Fruit fly (Drosophila melanogaster) whole organism, embryonic: Measurements from ENCODE around the gene Dic61B.

Experiments
- Atf-2 ChIP-seq: fragments of 200-800 bp; sonication (Bioruptor generic); optimal IDR thresholded peaks from 2 replicates; lab custom pipeline; 2016; ENCODE audit warnings: missing biosample characterization, missing genetic modification characterization
- Bgb ChIP-seq: fragments of 200-800 bp; sonication (Bioruptor generic); IDR thresholded peaks from 2 replicates; pipeline ENCODE4 v1.3.6; 2022; ENCODE audit warnings: missing biosample characterization, missing genetic modification characterization; ENCODE audit not compliant: partially characterized antibody
- CG10431 ChIP-seq: fragments of 200-800 bp; sonication (Bioruptor generic); optimal IDR thresholded peaks from 3 replicates; lab custom pipeline; 2018; ENCODE audit warnings: missing biosample characterization, mild to moderate bottlenecking, missing genetic modification characterization
- CG12155 ChIP-seq: fragments of 200-800 bp; sonication (Bioruptor generic); optimal IDR thresholded peaks from 3 replicates; lab custom pipeline; 2016; ENCODE audit warnings: missing biosample characterization, missing genetic modification characterization
- CG12744 ChIP-seq: fragments of 200-800 bp; sonication (Bioruptor generic); optimal IDR thresholded peaks from 2 replicates; lab custom pipeline; 2016; ENCODE audit warnings: missing biosample characterization, missing genetic modification characterization
- CG13624 ChIP-seq: fragments of 200-800 bp; sonication (Bioruptor generic); optimal IDR thresholded peaks from 2 replicates; lab custom pipeline; 2016; ENCODE audit warnings: missing biosample characterization, missing genetic modification characterization
- CG1529 ChIP-seq: fragments of 200-800 bp; sonication (Bioruptor generic); optimal IDR thresholded peaks from 3 replicates; lab custom pipeline; 2018; ENCODE audit warnings: missing biosample characterization, missing genetic modification characterization
- CG16815 ChIP-seq: fragments of 200-800 bp; sonication (Bioruptor generic); optimal IDR thresholded peaks from 3 replicates; lab custom pipeline; 2017; ENCODE audit warnings: missing biosample characterization, mild to moderate bottlenecking, missing genetic modification characterization
- CG1792 ChIP-seq: fragments of 200-800 bp; sonication (Bioruptor generic); optimal IDR thresholded peaks from 2 replicates; lab custom pipeline; 2016; ENCODE audit warnings: missing biosample characterization, missing genetic modification characterization
- CG31365 ChIP-seq: fragments of 200-800 bp; sonication (Bioruptor generic); optimal IDR thresholded peaks from 2 replicates; lab custom pipeline; 2018; ENCODE audit warnings: missing biosample characterization, mild to moderate bottlenecking, missing genetic modification characterization
- CG34224 ChIP-seq: fragments of 200-800 bp; sonication (Bioruptor generic); IDR thresholded peaks from 3 replicates; pipeline ENCODE4 v1.3.6; 2022; ENCODE audit warnings: missing biosample characterization, missing genetic modification characterization; ENCODE audit not compliant: partially characterized antibody
- CG4282 ChIP-seq: fragments of 200-800 bp; sonication (Bioruptor generic); optimal IDR thresholded peaks from 2 replicates; lab custom pipeline; 2016; ENCODE audit warnings: missing biosample characterization, missing genetic modification characterization
- CG7357 ChIP-seq: fragments of 200-800 bp; sonication (Bioruptor generic); IDR thresholded peaks from 3 replicates; pipeline ENCODE4 v1.3.6; 2022; ENCODE audit warnings: missing biosample characterization, missing genetic modification characterization
- CG7556 ChIP-seq: fragments of 200-800 bp; sonication (Bioruptor generic); optimal IDR thresholded peaks from 2 replicates; lab custom pipeline; 2017; ENCODE audit warnings: missing biosample characterization, mild to moderate bottlenecking, missing genetic modification characterization
- CG7928 ChIP-seq: fragments of 200-800 bp; sonication (Bioruptor generic); optimal IDR thresholded peaks from 2 replicates; lab custom pipeline; 2017; ENCODE audit warnings: missing biosample characterization, mild to moderate bottlenecking, missing genetic modification characterization
- CG7963 ChIP-seq: fragments of 200-800 bp; sonication (Bioruptor generic); IDR thresholded peaks from 3 replicates; pipeline ENCODE4 v1.3.6; 2022; ENCODE audit warnings: missing biosample characterization, missing genetic modification characterization; ENCODE audit not compliant: partially characterized antibody
- CG9609 ChIP-seq: fragments of 200-800 bp; sonication (Bioruptor generic); optimal IDR thresholded peaks from 3 replicates; lab custom pipeline; 2016; ENCODE audit warnings: missing biosample characterization, missing genetic modification characterization
- CG9817 ChIP-seq: fragments of 200-800 bp; sonication (Bioruptor generic); optimal IDR thresholded peaks from 2 replicates; lab custom pipeline; 2018; ENCODE audit warnings: missing biosample characterization, mild to moderate bottlenecking, missing genetic modification characterization, moderate library complexity
- Deaf1 ChIP-seq: fragments of 200-800 bp; optimal IDR thresholded peaks from 3 replicates; lab custom pipeline; 2019; ENCODE audit warnings: missing biosample characterization, mild to moderate bottlenecking, missing genetic modification characterization, moderate library complexity
- Doc2 ChIP-seq: fragments of 200-800 bp; sonication (Bioruptor generic); IDR thresholded peaks from 2 replicates; pipeline ENCODE4 v1.3.6; 2022; ENCODE audit warnings: missing biosample characterization, missing genetic modification characterization
- Ets97D ChIP-seq: fragments of 200-800 bp; sonication (Bioruptor generic); optimal IDR thresholded peaks from 3 replicates; lab custom pipeline; 2016; ENCODE audit warnings: missing biosample characterization, missing genetic modification characterization
- HLH54F ChIP-seq: fragments of 200-800 bp; sonication (Bioruptor generic); optimal IDR thresholded peaks from 3 replicates; lab custom pipeline; 2016; ENCODE audit warnings: missing biosample characterization, missing genetic modification characterization
- Hand ChIP-seq: fragments of 200-800 bp; sonication (Bioruptor generic); optimal IDR thresholded peaks from 2 replicates; lab custom pipeline; 2017; ENCODE audit warnings: mild to moderate bottlenecking, missing biosample characterization, missing genetic modification reagents, missing genetic modification characterization
- Lhr ChIP-seq: fragments of 200-800 bp; sonication (Bioruptor generic); optimal IDR thresholded peaks from 3 replicates; lab custom pipeline; 2017; ENCODE audit warnings: mild to moderate bottlenecking, missing biosample characterization, missing genetic modification reagents, missing genetic modification characterization
- Neu2 ChIP-seq: fragments of 200-800 bp; sonication (Bioruptor generic); optimal IDR thresholded peaks from 3 replicates; lab custom pipeline; 2016; ENCODE audit warnings: missing biosample characterization, missing genetic modification characterization, borderline replicate concordance
- Nf-YA ChIP-seq: fragments of 200-800 bp; sonication (Bioruptor generic); IDR thresholded peaks from 2 replicates; pipeline ENCODE4 v1.3.6; 2022; ENCODE audit warnings: missing biosample characterization, missing genetic modification characterization
- Oli ChIP-seq: fragments of 200-800 bp; sonication (Bioruptor generic); optimal IDR thresholded peaks from 2 replicates; lab custom pipeline; 2018; ENCODE audit warnings: missing biosample characterization, mild to moderate bottlenecking, missing genetic modification characterization, moderate library complexity
- Scr ChIP-seq: fragments of 200-800 bp; sonication (Bioruptor generic); IDR thresholded peaks from 2 replicates; pipeline ENCODE4 v1.3.6; 2022; ENCODE audit warnings: missing biosample characterization, missing genetic modification characterization; ENCODE audit not compliant: partially characterized antibody
- Sox102F ChIP-seq: fragments of 200-800 bp; sonication (Bioruptor generic); optimal IDR thresholded peaks from 2 replicates; lab custom pipeline; 2018; ENCODE audit warnings: missing biosample characterization, mild to moderate bottlenecking, missing genetic modification characterization, moderate library complexity
- Xbp1 ChIP-seq: fragments of 200-800 bp; sonication (Bioruptor generic); optimal IDR thresholded peaks from 3 replicates; lab custom pipeline; 2016; ENCODE audit warnings: missing biosample characterization, mild to moderate bottlenecking, missing genetic modification characterization
- al ChIP-seq: fragments of 200-800 bp; sonication (Bioruptor generic); IDR thresholded peaks from 2 replicates; pipeline ENCODE4 v1.3.6; 2022; ENCODE audit warnings: missing biosample characterization, missing genetic modification characterization
- chif ChIP-seq, 2 experiments: fragments of 200-800 bp; sonication (Bioruptor generic); optimal IDR thresholded peaks; 3 replicates each; lab custom pipeline; 2016; ENCODE audit warnings: missing biosample characterization in 2 of 2, missing genetic modification characterization in 2 of 2
- corto ChIP-seq: fragments of 200-800 bp; sonication (Bioruptor generic); optimal IDR thresholded peaks from 2 replicates; lab custom pipeline; 2016; ENCODE audit warnings: missing biosample characterization, mild to moderate bottlenecking, missing genetic modification characterization, moderate library complexity
- dati ChIP-seq: fragments of 200-800 bp; sonication (Bioruptor generic); IDR thresholded peaks from 2 replicates; pipeline ENCODE4 v1.3.6; 2022; ENCODE audit warnings: missing biosample characterization, missing genetic modification characterization
- fd64A ChIP-seq: fragments of 200-800 bp; sonication (Bioruptor generic); optimal IDR thresholded peaks from 3 replicates; lab custom pipeline; 2018; ENCODE audit warnings: missing biosample characterization, mild to moderate bottlenecking, missing genetic modification characterization
- ftz-f1 ChIP-seq: fragments of 200-800 bp; sonication (Bioruptor generic); optimal IDR thresholded peaks from 2 replicates; lab custom pipeline; 2016; ENCODE audit warnings: missing biosample characterization, missing genetic modification characterization
- gem ChIP-seq: fragments of 200-800 bp; sonication (Bioruptor generic); optimal IDR thresholded peaks from 2 replicates; lab custom pipeline; 2019; ENCODE audit warnings: missing biosample characterization, mild to moderate bottlenecking, missing genetic modification characterization, moderate library complexity
- lbe ChIP-seq: fragments of 200-800 bp; sonication (Bioruptor generic); optimal IDR thresholded peaks from 2 replicates; lab custom pipeline; 2016; ENCODE audit warnings: missing biosample characterization, mild to moderate bottlenecking, missing genetic modification characterization
- org-1 ChIP-seq: fragments of 200-800 bp; sonication (Bioruptor generic); optimal IDR thresholded peaks from 2 replicates; lab custom pipeline; 2017; ENCODE audit warnings: missing biosample characterization, missing genetic modification characterization
- p53 ChIP-seq: fragments of 200-800 bp; sonication (Bioruptor generic); optimal IDR thresholded peaks from 2 replicates; lab custom pipeline; 2016; ENCODE audit warnings: missing biosample characterization, missing genetic modification characterization
- prd ChIP-seq, 3 experiments: fragments of >200 bp in 2 of 3; fragments of 200-800 bp in 1 of 3; sonication (Bioruptor generic) in 1 of 3; optimal IDR thresholded peaks in 2 of 3; IDR thresholded peaks in 1 of 3; 2 replicates in 2 of 3; 3 replicates in 1 of 3; pipeline versions ENCODE4 v1.3.6 to Lab custom; 2017 to 2022; ENCODE audit warnings: missing biosample characterization in 1 of 3, missing genetic modification characterization in 1 of 3
- pum ChIP-seq: fragments of 200-800 bp; sonication (Bioruptor generic); optimal IDR thresholded peaks from 2 replicates; lab custom pipeline; 2016; ENCODE audit warnings: missing biosample characterization, missing genetic modification characterization
- sd ChIP-seq: fragments of 200-800 bp; sonication (Bioruptor generic); optimal IDR thresholded peaks from 3 replicates; lab custom pipeline; 2018; ENCODE audit warnings: missing biosample characterization, mild to moderate bottlenecking, missing genetic modification characterization, moderate library complexity
- sens ChIP-seq: fragments of 200-800 bp; sonication (Bioruptor generic); peaks from one replicate; lab custom pipeline; 2016; ENCODE audit warnings: missing biosample characterization, missing genetic modification characterization
- slou ChIP-seq: fragments of 200-800 bp; sonication (Bioruptor generic); optimal IDR thresholded peaks from 3 replicates; lab custom pipeline; 2016; ENCODE audit warnings: missing biosample characterization, missing genetic modification characterization
- stwl ChIP-seq: fragments of 200-800 bp; sonication (Bioruptor generic); optimal IDR thresholded peaks from 3 replicates; lab custom pipeline; 2018; ENCODE audit warnings: missing biosample characterization, mild to moderate bottlenecking, missing genetic modification characterization, moderate library complexity
- z ChIP-seq: fragments of 200-800 bp; sonication (Bioruptor generic); IDR thresholded peaks from 3 replicates; pipeline ENCODE4 v1.3.6; 2022; ENCODE audit warnings: missing biosample characterization, missing genetic modification characterization
- zen2 ChIP-seq: fragments of 200-800 bp; sonication (Bioruptor generic); IDR thresholded peaks from 3 replicates; pipeline ENCODE4 v1.3.6; 2022; ENCODE audit warnings: missing biosample characterization, missing genetic modification characterization; ENCODE audit not compliant: partially characterized antibody

Gene Dic61B

dm6 chr3L:131151-131997, 21.0 kb downstream of the Dic61B start (continued):
- no peak for TF ChIP-seq Sox102F (GFP tag; lab: Kevin White, UChicago)
- peak; percentile 61; the same call in 1 of the 2 replicates for TF ChIP-seq Bgb (GFP tag; lab: Robert Waterston, UW)
- peak; percentile 12 for TF ChIP-seq p53 (GFP tag; lab: Kevin White, UChicago)
- TF ChIP-seq CG4282 (GFP tag; lab: Kevin White, UChicago) = no peak
- peak; percentile 24 for TF ChIP-seq org-1 (GFP tag; lab: Kevin White, UChicago)
- TF ChIP-seq CG16815 (GFP tag; lab: Kevin White, UChicago) = no peak
- TF ChIP-seq corto = no peak
- TF ChIP-seq CG34224 (GFP tag; lab: Robert Waterston, UW) = peak; percentile 49; the same call in 2 of the 3 replicates
- TF ChIP-seq ftz-f1 (GFP tag; lab: Kevin White, UChicago) = peak; percentile 94
- TF ChIP-seq CG12744 (GFP tag; lab: Kevin White, UChicago) = no peak
- TF ChIP-seq CG13624 = peak; percentile 19
- TF ChIP-seq Ets97D (GFP tag; lab: Kevin White, UChicago) = peak; percentile 3
- no peak for TF ChIP-seq CG7357 (GFP tag; lab: Robert Waterston, UW)
- 0 out of 2 replicates have a peak, but pooled peaks have one; percentile 14 for TF ChIP-seq Nf-YA (GFP tag; lab: Robert Waterston, UW)
- no peak for TF ChIP-seq slou (GFP tag; lab: Kevin White, UChicago)
- no peak for TF ChIP-seq Oli (tag; lab: Kevin White, UChicago)
- no peak for TF ChIP-seq Lhr (GFP tag; lab: Kevin White, UChicago)
- no peak for TF ChIP-seq prd (optimal IDR thresholded peaks at IDR 0.05; lab: Kevin White, UChicago)
- TF ChIP-seq prd (GFP tag; IDR thresholded peaks at IDR 0.05; lab: Robert Waterston, UW) = no peak
- TF ChIP-seq chif (GFP tag; optimal IDR thresholded peaks at IDR 0.05; lab: Kevin White, UChicago) = no peak
- TF ChIP-seq Neu2 (GFP tag; lab: Kevin White, UChicago) = no peak
- TF ChIP-seq Hand = peak; percentile 57
- no peak for TF ChIP-seq CG9817 (tag; lab: Kevin White, UChicago)
- TF ChIP-seq CG9609 = no peak
- no peak for TF ChIP-seq gem (tag; lab: Kevin White, UChicago)
- TF ChIP-seq CG1529 (GFP tag; lab: Kevin White, UChicago) = peak; percentile 39
- TF ChIP-seq Xbp1 (GFP tag; lab: Kevin White, UChicago) = no peak
- TF ChIP-seq al (GFP tag; lab: Robert Waterston, UW) = no peak
- TF ChIP-seq Deaf1 (tag; lab: Kevin White, UChicago) = peak; percentile 99
- TF ChIP-seq CG7556 (GFP tag; lab: Kevin White, UChicago) = no peak
- TF ChIP-seq sd (tag; lab: Kevin White, UChicago) = peak; percentile 100
- no peak for TF ChIP-seq CG7928
- TF ChIP-seq CG12155 (GFP tag; lab: Kevin White, UChicago) = no peak
- TF ChIP-seq Scr (GFP tag; lab: Robert Waterston, UW) = peak; percentile 42; the same call in 1 of the 2 replicates
- peak; percentile 53 for TF ChIP-seq CG10431 (GFP tag; lab: Kevin White, UChicago)
- TF ChIP-seq stwl = no peak
- no peak for TF ChIP-seq HLH54F
- TF ChIP-seq CG7963 (GFP tag; lab: Robert Waterston, UW) = peak; percentile 28; the same call in 1 of the 3 replicates
- TF ChIP-seq pum = no peak
- peak; percentile 86 for TF ChIP-seq sens (GFP tag; lab: Kevin White, UChicago)
- TF ChIP-seq Doc2 (GFP tag; lab: Robert Waterston, UW) = no peak
- TF ChIP-seq lbe (GFP tag; lab: Kevin White, UChicago) = peak; percentile 25
- TF ChIP-seq fd64A = peak; percentile 12
- TF ChIP-seq CG31365 (tag; lab: Kevin White, UChicago) = peak; percentile 35
- peak; percentile 19 for TF ChIP-seq CG1792 (GFP tag; lab: Kevin White, UChicago)
- no peak for TF ChIP-seq Atf-2 (GFP tag; lab: Kevin White, UChicago)
- no peak for TF ChIP-seq dati (GFP tag; lab: Robert Waterston, UW)
- TF ChIP-seq zen2 (GFP tag; lab: Robert Waterston, UW) = peak; percentile 55; the same call in 1 of the 3 replicates
- no peak for TF ChIP-seq z
